Worm (Caenorhabditis elegans): ENCODE data around the gene pro-2.

DNA sequence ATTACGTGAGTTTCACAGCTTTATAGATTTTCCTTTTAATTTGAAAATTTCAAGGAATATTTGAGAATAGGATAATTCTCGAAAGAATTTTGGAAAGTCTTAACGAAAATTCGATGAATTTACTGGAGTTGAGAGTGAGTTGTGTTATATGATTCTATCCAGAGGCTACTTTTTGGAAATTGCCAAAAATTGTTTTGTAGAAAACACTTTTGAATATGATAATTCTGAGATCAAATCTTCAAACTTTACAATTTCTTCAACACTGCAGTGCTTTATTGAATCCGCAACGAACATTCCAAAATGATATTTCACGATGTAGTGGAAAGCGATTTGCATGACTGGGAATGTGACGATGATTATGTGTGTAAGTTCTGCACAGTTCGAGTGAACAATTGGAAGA is 7.1 kb upstream of the pro-2 start, which contains the start of gene C07E3.8:
- TF ChIP-seq T22C8.4 (GFP tag; IDR thresholded peaks at IDR 0.05): no peak
- TF ChIP-seq cog-1 (tag; optimal IDR thresholded peaks at IDR 0.05): no peak

Data from whole organism, midembryonic.